Fruit fly (Drosophila melanogaster) whole organism, embryonic: ENCODE results near the gene CG45065.

Experiments used
- ATbp ChIP-seq: fragments of 200-800 bp; sonication (Bioruptor generic); optimal IDR thresholded peaks from 2 replicates; lab custom pipeline; 2017; ENCODE audit warnings: missing biosample characterization, mild to moderate bottlenecking, missing genetic modification characterization, missing genetic modification reagents
- Adf1 ChIP-seq: fragments of 200-800 bp; sonication (Bioruptor generic); IDR thresholded peaks from 2 replicates; pipeline ENCODE4 v1.3.6; 2022; ENCODE audit warnings: missing biosample characterization, missing genetic modification characterization
- Atf6 ChIP-seq: fragments of 200-800 bp; sonication (Bioruptor generic); IDR thresholded peaks from 2 replicates; pipeline ENCODE4 v1.3.6; 2022; ENCODE audit warnings: missing biosample characterization, missing genetic modification characterization
- BtbVII ChIP-seq: fragments of 200-800 bp; sonication (Bioruptor generic); optimal IDR thresholded peaks from 3 replicates; lab custom pipeline; 2017; ENCODE audit warnings: missing biosample characterization, mild to moderate bottlenecking, missing genetic modification characterization
- CG10431 ChIP-seq: fragments of 200-800 bp; sonication (Bioruptor generic); optimal IDR thresholded peaks from 3 replicates; lab custom pipeline; 2018; ENCODE audit warnings: missing biosample characterization, mild to moderate bottlenecking, missing genetic modification characterization
- CG11398 ChIP-seq: fragments of 200-800 bp; sonication (Bioruptor generic); optimal IDR thresholded peaks from 2 replicates; lab custom pipeline; 2016; ENCODE audit warnings: missing biosample characterization, missing genetic modification characterization
- CG12769 ChIP-seq: fragments of 200-800 bp; sonication (Bioruptor generic); optimal IDR thresholded peaks from 2 replicates; lab custom pipeline; 2019; ENCODE audit warnings: missing biosample characterization, mild to moderate bottlenecking, missing genetic modification characterization, moderate library complexity
- CG13123 ChIP-seq: fragments of 200-800 bp; sonication (Bioruptor generic); optimal IDR thresholded peaks from 2 replicates; lab custom pipeline; 2016; ENCODE audit warnings: missing biosample characterization, missing genetic modification characterization
- CG13775 ChIP-seq: fragments of 200-800 bp; sonication (Bioruptor generic); optimal IDR thresholded peaks from 3 replicates; lab custom pipeline; 2017; ENCODE audit warnings: missing biosample characterization, mild to moderate bottlenecking, missing genetic modification characterization
- CG15269 ChIP-seq: fragments of 200-800 bp; sonication (Bioruptor generic); optimal IDR thresholded peaks from 2 replicates; lab custom pipeline; 2018; ENCODE audit warnings: missing biosample characterization, mild to moderate bottlenecking, missing genetic modification characterization, moderate library complexity
- CG15479 ChIP-seq: fragments of 200-800 bp; sonication (Bioruptor generic); optimal IDR thresholded peaks from 3 replicates; lab custom pipeline; 2019; ENCODE audit warnings: missing biosample characterization, mild to moderate bottlenecking, missing genetic modification characterization, moderate library complexity
- CG16779 ChIP-seq: fragments of 200-800 bp; sonication (Bioruptor generic); IDR thresholded peaks from 2 replicates; pipeline ENCODE4 v1.3.6; 2022; ENCODE audit warnings: missing biosample characterization, missing genetic modification characterization
- CG17568 ChIP-seq: fragments of 200-800 bp; sonication (Bioruptor generic); optimal IDR thresholded peaks from 2 replicates; lab custom pipeline; 2018; ENCODE audit warnings: missing biosample characterization, mild to moderate bottlenecking, missing genetic modification characterization, moderate library complexity
- CG17612 ChIP-seq: fragments of 200-800 bp; sonication (Bioruptor generic); IDR thresholded peaks from 2 replicates; pipeline ENCODE4 v1.3.6; 2022; ENCODE audit warnings: missing biosample characterization, missing genetic modification characterization
- CG2202 ChIP-seq: fragments of 200-800 bp; sonication (Bioruptor generic); optimal IDR thresholded peaks from 2 replicates; lab custom pipeline; 2018; ENCODE audit warnings: missing biosample characterization, mild to moderate bottlenecking, missing genetic modification characterization
- CG2678 ChIP-seq: fragments of 200-800 bp; sonication (Bioruptor generic); optimal IDR thresholded peaks from 3 replicates; lab custom pipeline; 2019; ENCODE audit warnings: missing biosample characterization, mild to moderate bottlenecking, missing genetic modification characterization, moderate library complexity
- CG2889 ChIP-seq: fragments of 200-800 bp; sonication (Bioruptor generic); IDR thresholded peaks from 3 replicates; pipeline ENCODE4 v1.3.6; 2022; ENCODE audit warnings: missing biosample characterization, missing genetic modification characterization
- CG30431 ChIP-seq: fragments of 200-800 bp; sonication (Bioruptor generic); optimal IDR thresholded peaks from 2 replicates; lab custom pipeline; 2017; ENCODE audit warnings: missing biosample characterization, missing genetic modification characterization
- CG33213 ChIP-seq: fragments of 200-800 bp; sonication (Bioruptor generic); optimal IDR thresholded peaks from 3 replicates; lab custom pipeline; 2016; ENCODE audit warnings: missing biosample characterization, missing genetic modification characterization
- CG4854 ChIP-seq: fragments of 200-800 bp; sonication (Bioruptor generic); optimal IDR thresholded peaks from 2 replicates; lab custom pipeline; 2016; ENCODE audit warnings: missing biosample characterization, missing genetic modification characterization, inconsistent platforms
- CG6791 ChIP-seq: fragments of 200-800 bp; sonication (Bioruptor generic); IDR thresholded peaks from 3 replicates; pipeline ENCODE4 v1.3.6; 2022; ENCODE audit warnings: missing biosample characterization, missing genetic modification characterization; ENCODE audit not compliant: partially characterized antibody
- CG7839 ChIP-seq: fragments of 200-800 bp; sonication (Bioruptor generic); optimal IDR thresholded peaks from 3 replicates; lab custom pipeline; 2018; ENCODE audit warnings: missing biosample characterization, mild to moderate bottlenecking, missing genetic modification characterization, moderate library complexity
- CG8359 ChIP-seq: fragments of 200-800 bp; sonication (Bioruptor generic); optimal IDR thresholded peaks from 2 replicates; lab custom pipeline; 2017; ENCODE audit warnings: missing biosample characterization, mild to moderate bottlenecking, missing genetic modification characterization, borderline replicate concordance
- CG9932 ChIP-seq: fragments of 200-800 bp; sonication (Bioruptor generic); IDR thresholded peaks from 2 replicates; pipeline ENCODE4 v1.3.6; 2022; ENCODE audit warnings: missing biosample characterization, missing genetic modification characterization
- CTCF ChIP-seq: fragments of 200-800 bp; sonication (Bioruptor generic); optimal IDR thresholded peaks from 2 replicates; lab custom pipeline; 2017; ENCODE audit warnings: missing biosample characterization, mild to moderate bottlenecking, missing genetic modification characterization, moderate library complexity
- CrebB ChIP-seq: fragments of 200-800 bp; sonication (Bioruptor generic); optimal IDR thresholded peaks from 3 replicates; lab custom pipeline; 2018; ENCODE audit warnings: missing biosample characterization, mild to moderate bottlenecking, missing genetic modification characterization
- Dll ChIP-seq: fragments of 200-800 bp; sonication (Bioruptor generic); IDR thresholded peaks from 4 replicates; pipeline ENCODE4 v1.3.6; 2022; ENCODE audit warnings: missing biosample characterization, missing genetic modification characterization; ENCODE audit not compliant: partially characterized antibody
- Drgx ChIP-seq: fragments of 200-800 bp; sonication (Bioruptor generic); IDR thresholded peaks from 2 replicates; pipeline ENCODE4 v1.3.6; 2022; ENCODE audit warnings: missing biosample characterization, missing genetic modification characterization
- E2f1 ChIP-seq: fragments of 200-800 bp; sonication (Bioruptor generic); IDR thresholded peaks from 2 replicates; pipeline ENCODE4 v1.3.6; 2022; ENCODE audit warnings: missing biosample characterization, missing genetic modification characterization
- H2.0 ChIP-seq: fragments of 200-800 bp; sonication (Bioruptor generic); IDR thresholded peaks from 2 replicates; pipeline ENCODE4 v1.3.6; 2022; ENCODE audit warnings: missing biosample characterization, missing genetic modification characterization
- HmgZ ChIP-seq: fragments of 200-800 bp; sonication (Bioruptor generic); optimal IDR thresholded peaks from 2 replicates; lab custom pipeline; 2018; ENCODE audit warnings: missing biosample characterization, mild to moderate bottlenecking, missing genetic modification characterization
- Hmr ChIP-seq: fragments of 200-800 bp; sonication (Bioruptor generic); optimal IDR thresholded peaks from 3 replicates; lab custom pipeline; 2017; ENCODE audit warnings: mild to moderate bottlenecking, missing biosample characterization, missing genetic modification reagents, missing genetic modification characterization
- Oaz ChIP-seq: fragments of 200-800 bp; sonication (Bioruptor generic); IDR thresholded peaks from 2 replicates; pipeline ENCODE4 v1.3.6; 2022; ENCODE audit warnings: missing biosample characterization, missing genetic modification characterization
- Oli ChIP-seq: fragments of 200-800 bp; sonication (Bioruptor generic); optimal IDR thresholded peaks from 2 replicates; lab custom pipeline; 2018; ENCODE audit warnings: missing biosample characterization, mild to moderate bottlenecking, missing genetic modification characterization, moderate library complexity
- Rfx ChIP-seq: fragments of 200-800 bp; sonication (Bioruptor generic); IDR thresholded peaks from 2 replicates; pipeline ENCODE4 v1.3.6; 2022; ENCODE audit warnings: missing biosample characterization, missing genetic modification characterization
- cad ChIP-seq: fragments of >200 bp; optimal IDR thresholded peaks from 2 replicates; lab custom pipeline; 2017; ENCODE audit warnings: missing biosample characterization, missing genetic modification characterization
- cwo ChIP-seq: fragments of 200-800 bp; sonication (Bioruptor generic); optimal IDR thresholded peaks from 3 replicates; lab custom pipeline; 2017; ENCODE audit warnings: missing biosample characterization, missing genetic modification characterization, mild to moderate bottlenecking, moderate library complexity, missing genetic modification reagents
- gem ChIP-seq: fragments of 200-800 bp; sonication (Bioruptor generic); optimal IDR thresholded peaks from 2 replicates; lab custom pipeline; 2019; ENCODE audit warnings: missing biosample characterization, mild to moderate bottlenecking, missing genetic modification characterization, moderate library complexity
- ind ChIP-seq: fragments of 200-800 bp; sonication (Bioruptor generic); optimal IDR thresholded peaks from 3 replicates; lab custom pipeline; 2016; ENCODE audit warnings: missing biosample characterization, missing genetic modification characterization
- ken ChIP-seq: fragments of 200-800 bp; sonication (Bioruptor generic); IDR thresholded peaks from 3 replicates; pipeline ENCODE4 v1.3.6; 2022; ENCODE audit warnings: missing biosample characterization, missing genetic modification characterization
- mld ChIP-seq: fragments of 200-800 bp; sonication (Bioruptor generic); IDR thresholded peaks from 3 replicates; pipeline ENCODE4 v1.3.6; 2022; ENCODE audit warnings: missing biosample characterization, missing genetic modification characterization; ENCODE audit not compliant: partially characterized antibody
- p53 ChIP-seq: fragments of 200-800 bp; sonication (Bioruptor generic); optimal IDR thresholded peaks from 2 replicates; lab custom pipeline; 2016; ENCODE audit warnings: missing biosample characterization, missing genetic modification characterization
- pum ChIP-seq: fragments of 200-800 bp; sonication (Bioruptor generic); optimal IDR thresholded peaks from 2 replicates; lab custom pipeline; 2016; ENCODE audit warnings: missing biosample characterization, missing genetic modification characterization
- pzg ChIP-seq: fragments of 200-800 bp; sonication (Bioruptor generic); optimal IDR thresholded peaks from 3 replicates; lab custom pipeline; 2018; ENCODE audit warnings: missing biosample characterization, mild to moderate bottlenecking, missing genetic modification characterization, moderate library complexity
- schlank ChIP-seq: fragments of 200-800 bp; sonication (Bioruptor generic); optimal IDR thresholded peaks from 2 replicates; lab custom pipeline; 2018; ENCODE audit warnings: missing biosample characterization, mild to moderate bottlenecking, missing genetic modification characterization
- shn ChIP-seq: fragments of 200-800 bp; sonication (Bioruptor generic); optimal IDR thresholded peaks from 3 replicates; lab custom pipeline; 2016; ENCODE audit warnings: missing biosample characterization, missing genetic modification characterization
- so ChIP-seq: fragments of 200-800 bp; sonication (Bioruptor generic); IDR thresholded peaks from 3 replicates; pipeline ENCODE4 v1.3.6; 2022; ENCODE audit warnings: missing biosample characterization, missing genetic modification characterization
- sr ChIP-seq: fragments of 200-800 bp; sonication (Bioruptor generic); IDR thresholded peaks from 3 replicates; pipeline ENCODE4 v1.3.6; 2022; ENCODE audit warnings: missing biosample characterization, missing genetic modification characterization
- tin ChIP-seq: fragments of 200-800 bp; sonication (Bioruptor generic); optimal IDR thresholded peaks from 3 replicates; lab custom pipeline; 2016; ENCODE audit warnings: missing biosample characterization, missing genetic modification characterization
- zfh2 ChIP-seq: fragments of 200-800 bp; sonication (Bioruptor generic); optimal IDR thresholded peaks from 2 replicates; lab custom pipeline; 2016; ENCODE audit warnings: missing biosample characterization, missing genetic modification characterization

Gene CG45065

dm6 chrX:14839739-14840347, 42.5 kb downstream of the CG45065 start (continued):
- 0 out of 3 replicates have a peak, but pooled peaks have one; percentile 26 for TF ChIP-seq so
- TF ChIP-seq schlank (tag; lab: Kevin White, UChicago) = no peak
- peak; percentile 47 for TF ChIP-seq cwo (GFP tag; lab: Kevin White, UChicago)
- peak; percentile 60 for TF ChIP-seq shn (GFP tag; lab: Kevin White, UChicago)
- no peak for TF ChIP-seq CG2202 (tag; lab: Kevin White, UChicago)
- peak; percentile 72 for TF ChIP-seq BtbVII (GFP tag; lab: Kevin White, UChicago)
- peak; percentile 25 for TF ChIP-seq CG30431
- TF ChIP-seq mld (GFP tag; lab: Robert Waterston, UW) = no peak
- TF ChIP-seq tin = peak; percentile 14
- peak; percentile 71 for TF ChIP-seq CG9932
- no peak for TF ChIP-seq CG4854 (GFP tag; lab: Kevin White, UChicago)
- no peak for TF ChIP-seq CG17612
- no peak for TF ChIP-seq CTCF (GFP tag; lab: Kevin White, UChicago)
- TF ChIP-seq Oaz = 0 out of 2 replicates have a peak, but pooled peaks have one; percentile 40
- TF ChIP-seq cad (GFP tag; lab: Kevin White, UChicago) = no peak
- no peak for TF ChIP-seq CG17568 (GFP tag; lab: Kevin White, UChicago)
- TF ChIP-seq ken (GFP tag; lab: Robert Waterston, UW) = 0 out of 3 replicates have a peak, but pooled peaks have one; percentile 35
- no peak for TF ChIP-seq Dll (GFP tag; lab: Robert Waterston, UW)
- peak; percentile 53 for TF ChIP-seq Drgx (GFP tag; lab: Robert Waterston, UW)
- peak; percentile 6 for TF ChIP-seq pzg (GFP tag; lab: Kevin White, UChicago)
- TF ChIP-seq ATbp = peak; percentile 37
- peak; percentile 61 for TF ChIP-seq HmgZ (tag; lab: Kevin White, UChicago)
- peak; percentile 52 for TF ChIP-seq gem (tag; lab: Kevin White, UChicago)
- peak; percentile 34 for TF ChIP-seq CG8359 (GFP tag; lab: Kevin White, UChicago)
- TF ChIP-seq CG2889 (GFP tag; lab: Robert Waterston, UW) = no peak
- peak; percentile 66 for TF ChIP-seq Atf6 (GFP tag; lab: Robert Waterston, UW)
- no peak for TF ChIP-seq CG6791 (GFP tag; lab: Robert Waterston, UW)
- no peak for TF ChIP-seq sr
- peak; percentile 38 for TF ChIP-seq CG7839 (tag; lab: Kevin White, UChicago)
- peak; percentile 70 for TF ChIP-seq zfh2
- peak; percentile 23 for TF ChIP-seq CrebB (tag; lab: Kevin White, UChicago)
- peak; percentile 29 for TF ChIP-seq p53 (GFP tag; lab: Kevin White, UChicago)
- peak; percentile 36 for TF ChIP-seq Oli (tag; lab: Kevin White, UChicago)
- no peak for TF ChIP-seq Adf1
- TF ChIP-seq CG12769 (tag; lab: Kevin White, UChicago) = peak; percentile 73
- peak; percentile 65 for TF ChIP-seq Hmr (GFP tag; lab: Kevin White, UChicago)
- peak; percentile 52 for TF ChIP-seq CG10431 (GFP tag; lab: Kevin White, UChicago)
- no peak for TF ChIP-seq CG11398
- peak; percentile 35 for TF ChIP-seq CG15269 (tag; lab: Kevin White, UChicago)
- TF ChIP-seq CG15479 (GFP tag; lab: Kevin White, UChicago) = no peak
- peak; percentile 26 for TF ChIP-seq CG13775 (GFP tag; lab: Kevin White, UChicago)
- TF ChIP-seq CG2678 (tag; lab: Kevin White, UChicago) = peak; percentile 58
- peak; percentile 84 for TF ChIP-seq Rfx (GFP tag; lab: Robert Waterston, UW)
- TF ChIP-seq E2f1 = peak; percentile 14; the same call in 1 of the 2 replicates
- TF ChIP-seq H2.0 (GFP tag; lab: Robert Waterston, UW) = peak; percentile 29; the same call in 1 of the 2 replicates
- TF ChIP-seq CG33213 (GFP tag; lab: Kevin White, UChicago) = peak; percentile 15
- TF ChIP-seq ind (GFP tag; lab: Kevin White, UChicago) = peak; percentile 26
- TF ChIP-seq pum = peak; percentile 15
- TF ChIP-seq CG13123 (GFP tag; lab: Kevin White, UChicago) = no peak
- TF ChIP-seq CG16779 (GFP tag; lab: Robert Waterston, UW) = 0 out of 2 replicates have a peak, but pooled peaks have one; percentile 53
